Fruit fly (Drosophila melanogaster) whole organism, embryonic: Measurements from ENCODE around the gene CG13471.

Experiments
- Adf1 ChIP-seq: fragments of 200-800 bp; sonication (Bioruptor generic); IDR thresholded peaks from 2 replicates; pipeline ENCODE4 v1.3.6; 2022; ENCODE audit warnings: missing biosample characterization, missing genetic modification characterization
- BEAF-32 ChIP-seq: fragments of 200-800 bp; sonication (Bioruptor generic); optimal IDR thresholded peaks from 3 replicates; lab custom pipeline; 2017; ENCODE audit warnings: missing biosample characterization, missing genetic modification characterization, mild to moderate bottlenecking, moderate library complexity, missing genetic modification reagents
- BtbVII ChIP-seq: fragments of 200-800 bp; sonication (Bioruptor generic); optimal IDR thresholded peaks from 3 replicates; lab custom pipeline; 2017; ENCODE audit warnings: missing biosample characterization, mild to moderate bottlenecking, missing genetic modification characterization
- CG10267 ChIP-seq: fragments of 200-800 bp; sonication (Bioruptor generic); optimal IDR thresholded peaks from 2 replicates; lab custom pipeline; 2018; ENCODE audit warnings: missing biosample characterization, mild to moderate bottlenecking, missing genetic modification characterization, moderate library complexity
- CG10366 ChIP-seq: fragments of 200-800 bp; sonication (Bioruptor generic); IDR thresholded peaks from 2 replicates; pipeline ENCODE4 v1.3.6; 2022; ENCODE audit warnings: missing biosample characterization, missing genetic modification characterization
- CG10462 ChIP-seq: fragments of 200-800 bp; sonication (Bioruptor generic); optimal IDR thresholded peaks from 2 replicates; lab custom pipeline; 2016; ENCODE audit warnings: missing biosample characterization, missing genetic modification characterization
- CG10565 ChIP-seq: fragments of 200-800 bp; sonication (Bioruptor generic); optimal IDR thresholded peaks from 3 replicates; lab custom pipeline; 2016; ENCODE audit warnings: missing biosample characterization, mild to moderate bottlenecking, missing genetic modification characterization
- CG11723 ChIP-seq: fragments of 200-800 bp; sonication (Bioruptor generic); optimal IDR thresholded peaks from 2 replicates; lab custom pipeline; 2017; ENCODE audit warnings: missing biosample characterization, mild to moderate bottlenecking, missing genetic modification characterization
- CG12299 ChIP-seq: fragments of 200-800 bp; sonication (Bioruptor generic); optimal IDR thresholded peaks from 2 replicates; lab custom pipeline; 2018; ENCODE audit warnings: missing biosample characterization, mild to moderate bottlenecking, missing genetic modification characterization
- CG17385 ChIP-seq: fragments of 200-800 bp; sonication (Bioruptor generic); optimal IDR thresholded peaks from 3 replicates; lab custom pipeline; 2018; ENCODE audit warnings: missing biosample characterization, mild to moderate bottlenecking, missing genetic modification characterization
- CG17612 ChIP-seq: fragments of 200-800 bp; sonication (Bioruptor generic); IDR thresholded peaks from 2 replicates; pipeline ENCODE4 v1.3.6; 2022; ENCODE audit warnings: missing biosample characterization, missing genetic modification characterization
- CG18262 ChIP-seq: fragments of 200-800 bp; optimal IDR thresholded peaks from 3 replicates; lab custom pipeline; 2019; ENCODE audit warnings: missing biosample characterization, mild to moderate bottlenecking, missing genetic modification characterization, moderate library complexity
- CG2712 ChIP-seq: fragments of 200-800 bp; optimal IDR thresholded peaks from 3 replicates; lab custom pipeline; 2019; ENCODE audit warnings: missing biosample characterization, mild to moderate bottlenecking, missing genetic modification characterization, moderate library complexity
- CG3163 ChIP-seq: fragments of 200-800 bp; sonication (Bioruptor generic); optimal IDR thresholded peaks from 3 replicates; lab custom pipeline; 2016; ENCODE audit warnings: missing biosample characterization, missing genetic modification characterization
- CG3838 ChIP-seq: fragments of 200-800 bp; sonication (Bioruptor generic); optimal IDR thresholded peaks from 3 replicates; lab custom pipeline; 2016; ENCODE audit warnings: missing biosample characterization, missing genetic modification characterization
- CG4328 ChIP-seq: fragments of 200-800 bp; sonication (Bioruptor generic); optimal IDR thresholded peaks from 3 replicates; lab custom pipeline; 2017; ENCODE audit warnings: missing biosample characterization, missing genetic modification reagents, missing genetic modification characterization
- CG4424 ChIP-seq: fragments of 200-800 bp; sonication (Bioruptor generic); optimal IDR thresholded peaks from 3 replicates; lab custom pipeline; 2016; ENCODE audit warnings: missing biosample characterization, missing genetic modification characterization
- CG6689 ChIP-seq: fragments of 200-800 bp; sonication (Bioruptor generic); IDR thresholded peaks from 2 replicates; pipeline ENCODE4 v1.3.6; 2022; ENCODE audit warnings: missing biosample characterization, missing genetic modification characterization
- CG8281 ChIP-seq: fragments of 200-800 bp; sonication (Bioruptor generic); optimal IDR thresholded peaks from 2 replicates; lab custom pipeline; 2018; ENCODE audit warnings: missing biosample characterization, mild to moderate bottlenecking, missing genetic modification characterization, moderate library complexity
- CG8944 ChIP-seq: fragments of 200-800 bp; sonication (Bioruptor generic); optimal IDR thresholded peaks from 3 replicates; lab custom pipeline; 2016; ENCODE audit warnings: missing biosample characterization, missing genetic modification characterization
- CHES-1-like ChIP-seq: fragments of 200-800 bp; sonication (Bioruptor generic); optimal IDR thresholded peaks from 2 replicates; lab custom pipeline; 2016; ENCODE audit warnings: missing biosample characterization, missing genetic modification characterization
- Drgx ChIP-seq: fragments of 200-800 bp; sonication (Bioruptor generic); IDR thresholded peaks from 2 replicates; pipeline ENCODE4 v1.3.6; 2022; ENCODE audit warnings: missing biosample characterization, missing genetic modification characterization
- Fer3 ChIP-seq: fragments of 200-800 bp; sonication (Bioruptor generic); optimal IDR thresholded peaks from 2 replicates; lab custom pipeline; 2018; ENCODE audit warnings: missing biosample characterization, mild to moderate bottlenecking, missing genetic modification characterization, moderate library complexity
- H2.0 ChIP-seq: fragments of 200-800 bp; sonication (Bioruptor generic); IDR thresholded peaks from 2 replicates; pipeline ENCODE4 v1.3.6; 2022; ENCODE audit warnings: missing biosample characterization, missing genetic modification characterization
- HLHmδ ChIP-seq: fragments of 200-800 bp; sonication (Bioruptor generic); optimal IDR thresholded peaks from 2 replicates; lab custom pipeline; 2018; ENCODE audit warnings: missing biosample characterization, mild to moderate bottlenecking, missing genetic modification characterization, moderate library complexity
- Hmr ChIP-seq: fragments of 200-800 bp; sonication (Bioruptor generic); optimal IDR thresholded peaks from 3 replicates; lab custom pipeline; 2017; ENCODE audit warnings: mild to moderate bottlenecking, missing biosample characterization, missing genetic modification reagents, missing genetic modification characterization
- Lpt ChIP-seq: fragments of >200 bp; optimal IDR thresholded peaks from 2 replicates; lab custom pipeline; 2018; ENCODE audit warnings: missing biosample characterization, missing genetic modification characterization
- Nf-YC ChIP-seq: fragments of 200-800 bp; optimal IDR thresholded peaks from 3 replicates; lab custom pipeline; 2019; ENCODE audit warnings: missing biosample characterization, mild to moderate bottlenecking, missing genetic modification characterization, moderate library complexity
- Poxn ChIP-seq: fragments of 200-800 bp; sonication (Bioruptor generic); IDR thresholded peaks from 2 replicates; pipeline ENCODE4 v1.3.6; 2022; ENCODE audit warnings: missing biosample characterization, missing genetic modification characterization
- Stat92E ChIP-seq, 3 experiments: fragments of >200 bp in 2 of 3; fragments of 200-800 bp in 1 of 3; sonication (Bioruptor generic) in 1 of 3; optimal IDR thresholded peaks; 2 replicates each; lab custom pipeline; 2017 to 2019; ENCODE audit warnings: missing biosample characterization in 3 of 3, missing genetic modification characterization in 3 of 3, mild to moderate bottlenecking in 1 of 3, moderate library complexity in 1 of 3
- cato ChIP-seq: fragments of 200-800 bp; sonication (Bioruptor generic); optimal IDR thresholded peaks from 2 replicates; lab custom pipeline; 2016; ENCODE audit warnings: missing biosample characterization, missing genetic modification characterization, borderline replicate concordance
- chm ChIP-seq: fragments of 200-800 bp; sonication (Bioruptor generic); IDR thresholded peaks from 2 replicates; pipeline ENCODE4 v1.3.6; 2022; ENCODE audit warnings: missing biosample characterization, missing genetic modification characterization
- crc ChIP-seq: fragments of 200-800 bp; sonication (Bioruptor generic); optimal IDR thresholded peaks from 2 replicates; lab custom pipeline; 2016; ENCODE audit warnings: missing biosample characterization, missing genetic modification characterization
- dimm ChIP-seq: fragments of 200-800 bp; sonication (Bioruptor generic); IDR thresholded peaks from 2 replicates; pipeline ENCODE4 v1.3.6; 2022; ENCODE audit warnings: missing biosample characterization, missing genetic modification characterization
- dm ChIP-seq: fragments of 200-800 bp; sonication (Bioruptor generic); optimal IDR thresholded peaks from 3 replicates; lab custom pipeline; 2016; ENCODE audit warnings: missing biosample characterization, missing genetic modification characterization
- dpn ChIP-seq, 2 experiments: fragments of 200-800 bp; sonication (Bioruptor generic); optimal IDR thresholded peaks; 3 replicates each; lab custom pipeline; 2016; ENCODE audit warnings: missing biosample characterization in 2 of 2, missing genetic modification characterization in 2 of 2
- dysf ChIP-seq: fragments of 200-800 bp; sonication (Bioruptor generic); IDR thresholded peaks from 3 replicates; pipeline ENCODE4 v1.3.6; 2022; ENCODE audit warnings: missing biosample characterization, missing genetic modification characterization
- kni ChIP-seq: fragments of 200-800 bp; sonication (Bioruptor generic); optimal IDR thresholded peaks from 3 replicates; lab custom pipeline; 2017; ENCODE audit warnings: mild to moderate bottlenecking, missing biosample characterization, missing genetic modification reagents, missing genetic modification characterization
- mld ChIP-seq: fragments of 200-800 bp; sonication (Bioruptor generic); IDR thresholded peaks from 3 replicates; pipeline ENCODE4 v1.3.6; 2022; ENCODE audit warnings: missing biosample characterization, missing genetic modification characterization; ENCODE audit not compliant: partially characterized antibody
- pan ChIP-seq, 4 experiments: fragments of >200 bp in 3 of 4; fragments of 200-800 bp in 1 of 4; sonication (Bioruptor generic) in 1 of 4; optimal IDR thresholded peaks in 3 of 4; IDR thresholded peaks in 1 of 4; 2 replicates each; pipeline versions ENCODE4 v1.3.6 to Lab custom; 2017 to 2022; ENCODE audit warnings: missing biosample characterization in 2 of 4, missing genetic modification characterization in 2 of 4, mixed read lengths in 1 of 4
- psq ChIP-seq: fragments of 200-800 bp; sonication (Bioruptor generic); optimal IDR thresholded peaks from 2 replicates; lab custom pipeline; 2017; ENCODE audit warnings: missing biosample characterization, missing genetic modification characterization
- pum ChIP-seq: fragments of 200-800 bp; sonication (Bioruptor generic); optimal IDR thresholded peaks from 2 replicates; lab custom pipeline; 2016; ENCODE audit warnings: missing biosample characterization, missing genetic modification characterization
- sens-2 ChIP-seq: fragments of 200-800 bp; sonication (Bioruptor generic); IDR thresholded peaks from 2 replicates; pipeline ENCODE4 v1.3.6; 2022; ENCODE audit warnings: missing biosample characterization, missing genetic modification characterization
- tio ChIP-seq: fragments of 200-800 bp; sonication (Bioruptor generic); optimal IDR thresholded peaks from 2 replicates; lab custom pipeline; 2017; ENCODE audit warnings: missing biosample characterization, missing genetic modification characterization, inconsistent platforms
- trem ChIP-seq: fragments of 200-800 bp; optimal IDR thresholded peaks from 3 replicates; lab custom pipeline; 2019; ENCODE audit warnings: missing biosample characterization, mild to moderate bottlenecking, missing genetic modification characterization, moderate library complexity
- trh ChIP-seq: fragments of 200-800 bp; sonication (Bioruptor generic); optimal IDR thresholded peaks from 2 replicates; lab custom pipeline; 2016; ENCODE audit warnings: missing biosample characterization, missing genetic modification characterization
- twi ChIP-seq: fragments of 200-800 bp; optimal IDR thresholded peaks from 2 replicates; lab custom pipeline; 2019; ENCODE audit warnings: missing biosample characterization, mild to moderate bottlenecking, missing genetic modification characterization, moderate library complexity
- vvl ChIP-seq: fragments of 200-800 bp; sonication (Bioruptor generic); IDR thresholded peaks from 2 replicates; pipeline ENCODE4 v1.3.6; 2022; ENCODE audit warnings: missing biosample characterization, missing genetic modification characterization

CG13471 gene

DNA sequence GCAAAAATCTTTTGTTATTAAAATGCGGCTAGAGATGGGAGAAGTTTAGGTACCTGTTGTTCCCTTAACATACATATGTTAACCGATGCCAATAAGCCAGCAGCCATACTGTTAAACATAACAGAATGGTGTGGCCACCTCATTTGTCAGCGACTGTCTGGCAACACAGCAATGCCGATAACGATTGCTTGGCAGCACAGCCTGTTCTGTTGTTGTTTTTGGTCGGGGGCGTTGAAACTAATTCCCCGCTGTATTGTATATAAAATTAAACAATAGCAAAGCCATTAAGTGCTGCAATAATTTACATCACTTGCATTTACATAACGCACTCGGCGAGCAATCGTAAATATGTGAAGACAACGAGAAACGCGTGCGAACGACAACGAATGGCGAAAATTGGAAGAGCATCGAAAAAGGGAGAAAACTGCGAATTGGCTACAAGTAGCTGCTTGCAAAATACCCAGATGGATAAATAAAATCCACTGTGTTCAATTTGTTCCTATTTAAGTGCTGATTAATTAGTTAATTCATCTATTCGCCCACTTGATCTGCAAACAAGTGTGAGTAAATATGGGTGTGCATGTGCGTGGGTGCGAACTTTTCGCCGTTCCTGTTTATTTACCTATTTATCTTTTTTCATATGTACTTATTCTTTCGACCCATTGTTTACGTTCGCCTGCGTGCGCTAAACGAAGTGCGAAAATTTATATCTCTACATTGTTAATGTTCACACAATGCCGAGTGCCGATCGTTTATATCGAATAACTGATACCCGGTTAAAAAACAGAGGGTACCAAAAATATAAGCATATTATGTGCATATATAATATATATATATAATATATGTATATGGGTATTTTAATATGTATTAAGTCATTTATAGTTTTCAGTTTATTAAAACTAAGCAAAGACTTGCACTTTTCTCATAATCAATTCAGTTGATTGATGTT lies 28.8 kb upstream of the CG13471 start, which contains the start of the genes Tsen34 and Mgat4a (continued):
- TF ChIP-seq CG8944 (GFP tag; lab: Kevin White, UChicago) (no peak), CG12299 (tag; lab: Kevin White, UChicago) (no peak), cato (no peak), Nf-YC (tag; lab: Kevin White, UChicago) (no peak), CG3838 (GFP tag; lab: Kevin White, UChicago) (no peak), H2.0 (GFP tag; lab: Robert Waterston, UW) (0 out of 2 replicates have a peak, but pooled peaks have one; percentile 29), chm (peak; percentile 14; the same call in 1 of the 2 replicates), Stat92E (GFP tag; optimal IDR thresholded peaks at IDR 0.05; lab: Kevin White, UChicago) (peak in 1 of 3 experiments; percentile 37), kni (GFP tag; lab: Kevin White, UChicago) (peak; percentile 11), CG3163 (peak; percentile 1), CG8281 (no peak), CG10366 (no peak; the same call in 1 of the 2 replicates), CG10267 (tag; lab: Kevin White, UChicago) (peak; percentile 42), crc (GFP tag; lab: Kevin White, UChicago) (no peak), BEAF-32 (GFP tag; lab: Kevin White, UChicago) (peak; percentile 65), HLHmδ (GFP tag; lab: Kevin White, UChicago) (peak; percentile 34), psq (GFP tag; lab: Kevin White, UChicago) (no peak), CG11723 (GFP tag; lab: Kevin White, UChicago) (no peak), CHES-1-like (GFP tag; lab: Kevin White, UChicago) (no peak), dpn (GFP tag; optimal IDR thresholded peaks at IDR 0.05; lab: Kevin White, UChicago) (peak in 1 of 2 experiments; percentile 39), CG17385 (peak; percentile 35), Fer3 (tag; lab: Kevin White, UChicago) (no peak), dysf (GFP tag; lab: Robert Waterston, UW) (peak; percentile 41; the same call in 1 of the 3 replicates), Hmr (GFP tag; lab: Kevin White, UChicago) (peak; percentile 76), BtbVII (GFP tag; lab: Kevin White, UChicago) (peak; percentile 77), CG6689 (GFP tag; lab: Robert Waterston, UW) (no peak), dm (GFP tag; lab: Kevin White, UChicago) (peak; percentile 36), tio (GFP tag; lab: Kevin White, UChicago) (no peak), CG10565 (GFP tag; lab: Kevin White, UChicago) (no peak), CG4424 (GFP tag; lab: Kevin White, UChicago) (no peak), CG4328 (GFP tag; lab: Kevin White, UChicago) (peak; percentile 65), Lpt (GFP tag; lab: Kevin White, UChicago) (no peak), vvl (GFP tag; lab: Robert Waterston, UW) (no peak; the same call in 1 of the 2 replicates), trem (tag; lab: Kevin White, UChicago) (peak; percentile 58), twi (tag; lab: Kevin White, UChicago) (no peak), Drgx (GFP tag; lab: Robert Waterston, UW) (no peak), dimm (GFP tag; lab: Robert Waterston, UW) (no peak), sens-2 (GFP tag; lab: Robert Waterston, UW) (no peak), mld (no peak), pum (GFP tag; lab: Kevin White, UChicago) (peak; percentile 2), CG2712 (tag; lab: Kevin White, UChicago) (peak; percentile 10), CG17612 (GFP tag; lab: Robert Waterston, UW) (no peak), CG18262 (tag; lab: Kevin White, UChicago) (no peak), pan (optimal IDR thresholded peaks at IDR 0.05; lab: Kevin White, UChicago) (no peak), pan (GFP tag; optimal IDR thresholded peaks at IDR 0.05 in 1 of 2, IDR thresholded peaks at IDR 0.05 in 1 of 2) (peak in 1 of 2 experiments; percentile 24), trh (no peak), Adf1 (peak; percentile 48; the same call in 1 of the 2 replicates), CG10462 (GFP tag; lab: Kevin White, UChicago) (no peak), Poxn (GFP tag; lab: Robert Waterston, UW) (no peak)
